Worm (Caenorhabditis elegans) whole organism, midembryonic: ENCODE measurements around the gene srh-139.

Experiments used
- T22C8.4 ChIP-seq: fragments of 200-800 bp; sonication (Bioruptor generic); IDR thresholded peaks from 2 replicates; pipeline ENCODE4 v1.3.6; 2022; ENCODE audit warnings: missing genetic modification characterization, missing compliant biosample characterization
- cog-1 ChIP-seq: sonication (generic microtip); optimal IDR thresholded peaks from 2 replicates; lab custom pipeline; 2016; ENCODE audit warnings: missing genetic modification characterization, missing compliant biosample characterization
- flt-1 ChIP-seq: fragments of 200-800 bp; sonication (Bioruptor generic); IDR thresholded peaks from 2 replicates; pipeline ENCODE4 v1.3.6; 2022; ENCODE audit warnings: missing genetic modification characterization, missing compliant biosample characterization
- ref-1 ChIP-seq: fragments of 200-800 bp; sonication (Bioruptor generic); conservative IDR thresholded peaks from 2 replicates; pipeline ENCODE4 v1.3.6; 2022; ENCODE audit warnings: missing genetic modification reagents, missing genetic modification characterization, missing compliant biosample characterization
- tab-1 ChIP-seq: fragments of 200-800 bp; sonication (Bioruptor generic); IDR thresholded peaks from 2 replicates; pipeline ENCODE4 v1.3.6; 2022; ENCODE audit warnings: missing genetic modification characterization, missing compliant biosample characterization

- TF ChIP-seq cog-1 (tag; lab: Kevin White, UChicago) (no peak), T22C8.4 (GFP tag; lab: Robert Waterston, UW) (no peak), flt-1 (GFP tag; lab: Robert Waterston, UW) (no peak), ref-1 (GFP tag; lab: Robert Waterston, UW) (no peak), tab-1 (GFP tag; lab: Robert Waterston, UW) (no peak)
Measured at ce11 chrV:16480919-16481630, 2.7 kb upstream of the srh-139 start, which contains the start of the genes F57E7.4 and spig-6.
